Fruit fly (Drosophila melanogaster) ovary, adult (tissue): ENCODE measurements around the gene CG5162.

ENCODE experiments used
- CG17801 ChIP-seq: fragments of 200-800 bp; optimal IDR thresholded peaks from 2 replicates; lab custom pipeline; 2019; ENCODE audit warnings: missing biosample characterization, mild to moderate bottlenecking, missing genetic modification characterization, moderate library complexity; ENCODE audit not compliant: partially characterized antibody

The CG5162 gene

dm6 chrX:17230944-17231343 is 15.8 kb downstream of the CG5162 start, which contains the start of gene CG10597:
Gene CG10597, minus strand, starts transcription at chrX:17231044.
- no peak for TF ChIP-seq CG17801 (GFP tag; lab: Kevin White, UChicago)

- no peak for TF ChIP-seq CG17801 (GFP tag; lab: Kevin White, UChicago)
These were observed 17.5 kb downstream of the CG5162 start, which contains the start of gene f for dm6 chrX:17232642-17233041. Gene f, plus strand, starts transcription at chrX:17232942.

- no peak for TF ChIP-seq CG17801 (GFP tag; lab: Kevin White, UChicago)
These were observed 21.4 kb downstream of the CG5162 start for dm6 chrX:17236468-17236867.

dm6 chrX:17237421-17237820 is 22.3 kb downstream of the CG5162 start:
- no peak for TF ChIP-seq CG17801 (GFP tag; lab: Kevin White, UChicago)

- peak; percentile 38 for TF ChIP-seq CG17801 (GFP tag; lab: Kevin White, UChicago)
These were observed 29.8 kb downstream of the CG5162 start, which contains the start of gene CG8915 for dm6 chrX:17244854-17245253. Gene CG8915, minus strand, starts transcription at chrX:17245001.

dm6 chrX:17246916-17247315 is 31.8 kb downstream of the CG5162 start, which contains the start of gene CG42854:
Gene CG42854, minus strand, starts transcription at chrX:17247016.
- TF ChIP-seq CG17801 (GFP tag; lab: Kevin White, UChicago): no peak

dm6 chrX:17249326-17249725 is 34.2 kb downstream of the CG5162 start, which contains the start of gene CG8675:
Gene CG8675, minus strand, starts transcription at chrX:17249502.
- TF ChIP-seq CG17801 (GFP tag; lab: Kevin White, UChicago): peak; percentile 16

- no peak for TF ChIP-seq CG17801 (GFP tag; lab: Kevin White, UChicago)
These were observed 39.0 kb downstream of the CG5162 start for dm6 chrX:17254094-17254493.

- TF ChIP-seq CG17801 (GFP tag; lab: Kevin White, UChicago): no peak
These were observed 40.6 kb downstream of the CG5162 start for dm6 chrX:17255677-17256076.

- no peak for TF ChIP-seq CG17801 (GFP tag; lab: Kevin White, UChicago)
These were observed 46.9 kb downstream of the CG5162 start for dm6 chrX:17262049-17262448.

- TF ChIP-seq CG17801 (GFP tag; lab: Kevin White, UChicago): no peak
These were observed 50.4 kb downstream of the CG5162 start for dm6 chrX:17265402-17266028.
